Worm (Caenorhabditis elegans) whole organism, midembryonic: ENCODE measurements around the gene srd-56.

Source experiments
- T22C8.4 ChIP-seq: fragments of 200-800 bp; sonication (Bioruptor generic); IDR thresholded peaks from 2 replicates; pipeline ENCODE4 v1.3.6; 2022; ENCODE audit warnings: missing genetic modification characterization, missing compliant biosample characterization
- cog-1 ChIP-seq: sonication (generic microtip); optimal IDR thresholded peaks from 2 replicates; lab custom pipeline; 2016; ENCODE audit warnings: missing genetic modification characterization, missing compliant biosample characterization
- flt-1 ChIP-seq: fragments of 200-800 bp; sonication (Bioruptor generic); IDR thresholded peaks from 2 replicates; pipeline ENCODE4 v1.3.6; 2022; ENCODE audit warnings: missing genetic modification characterization, missing compliant biosample characterization
- klf-2 ChIP-seq: fragments of 200-800 bp; sonication (Bioruptor generic); conservative IDR thresholded peaks from 2 replicates; pipeline ENCODE4 v1.3.6; 2022; ENCODE audit warnings: missing genetic modification reagents, missing genetic modification characterization, missing compliant biosample characterization
- med-1 ChIP-seq: sonication (generic microtip); optimal IDR thresholded peaks from 2 replicates; lab custom pipeline; 2017; ENCODE audit warnings: missing genetic modification characterization, mild to moderate bottlenecking, missing compliant biosample characterization, antibody characterized with exemption, missing genetic modification reagents; ENCODE audit not compliant: insufficient read depth
- ref-1 ChIP-seq: fragments of 200-800 bp; sonication (Bioruptor generic); conservative IDR thresholded peaks from 2 replicates; pipeline ENCODE4 v1.3.6; 2022; ENCODE audit warnings: missing genetic modification reagents, missing genetic modification characterization, missing compliant biosample characterization
- tab-1 ChIP-seq: fragments of 200-800 bp; sonication (Bioruptor generic); IDR thresholded peaks from 2 replicates; pipeline ENCODE4 v1.3.6; 2022; ENCODE audit warnings: missing genetic modification characterization, missing compliant biosample characterization
- ztf-23 ChIP-seq: fragments of 200-800 bp; sonication (Bioruptor generic); IDR thresholded peaks from 2 replicates; pipeline ENCODE4 v1.3.6; 2022; ENCODE audit warnings: missing genetic modification reagents, missing genetic modification characterization, missing compliant biosample characterization
- ztf-29 ChIP-seq: fragments of 200-800 bp; sonication (Bioruptor generic); IDR thresholded peaks from 2 replicates; pipeline ENCODE4 v1.3.6; 2022; ENCODE audit warnings: missing genetic modification reagents, missing genetic modification characterization, missing compliant biosample characterization

Gene srd-56

DNA sequence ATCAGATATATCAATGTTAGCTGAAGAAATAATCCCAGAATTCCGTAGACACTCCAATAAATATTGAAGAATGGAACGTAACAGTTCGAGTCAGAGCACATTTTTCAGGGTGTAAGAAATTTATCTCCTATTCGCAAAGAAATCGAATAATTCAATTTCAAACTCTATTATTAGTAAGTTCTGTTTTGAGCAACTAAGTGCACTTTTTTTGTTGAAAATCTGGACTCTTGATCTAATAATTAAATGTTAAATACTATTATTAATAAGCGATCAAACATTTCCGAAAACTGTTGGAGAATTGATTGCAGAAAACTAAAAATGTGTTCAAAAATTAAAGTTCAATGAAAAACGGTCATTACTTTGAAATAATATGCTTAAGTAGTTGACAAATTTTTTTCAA lies at the start of gene srd-56:
Gene srd-56, minus strand, starts transcription at position 101 of the 400 bp plus-strand sequence.
- no peak for TF ChIP-seq cog-1 (tag; lab: Kevin White, UChicago)
- no peak for TF ChIP-seq tab-1
- no peak for TF ChIP-seq ztf-29 (GFP tag; lab: Robert Waterston, UW)
- no peak for TF ChIP-seq T22C8.4
- TF ChIP-seq ztf-23 = no peak
- TF ChIP-seq klf-2 (GFP tag; lab: Robert Waterston, UW) = no peak
- no peak for TF ChIP-seq flt-1 (GFP tag; lab: Robert Waterston, UW)
- no peak for TF ChIP-seq ref-1 (GFP tag; lab: Robert Waterston, UW)
- no peak for TF ChIP-seq med-1 (GFP tag; lab: Kevin White, UChicago)

DNA sequence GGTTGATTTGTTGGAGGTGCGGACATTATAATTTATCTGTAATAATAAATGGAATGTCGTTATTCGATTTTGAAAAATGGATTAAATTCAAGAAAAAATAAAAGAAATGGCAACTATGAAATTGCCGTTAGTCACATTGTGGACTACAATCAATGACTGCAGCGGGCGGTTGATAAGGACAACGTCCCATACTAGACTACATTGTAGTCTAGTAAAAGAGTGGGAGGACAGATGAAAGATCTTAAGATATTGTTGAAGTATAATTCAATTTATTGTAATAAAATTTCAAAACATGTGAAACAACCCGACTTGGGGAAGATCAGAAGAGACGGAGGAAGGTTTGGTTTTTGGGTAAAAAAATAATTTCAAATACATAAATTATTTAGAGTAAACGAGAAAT lies 49.0 kb upstream of the srd-56 start, which contains the start of the genes prx-13 and ada-2:
Gene prx-13, minus strand, starts transcription at position 38 of the 400 bp plus-strand sequence.
Gene ada-2, plus strand, starts transcription at position 282 of the 400 bp plus-strand sequence.
- no peak for TF ChIP-seq flt-1 (GFP tag; lab: Robert Waterston, UW)
- no peak for TF ChIP-seq ztf-23
- TF ChIP-seq med-1 (GFP tag; lab: Kevin White, UChicago) = no peak
- no peak for TF ChIP-seq klf-2 (GFP tag; lab: Robert Waterston, UW)
- TF ChIP-seq tab-1 = no peak
- TF ChIP-seq cog-1 (tag; lab: Kevin White, UChicago) = no peak
- no peak for TF ChIP-seq ref-1 (GFP tag; lab: Robert Waterston, UW)
- no peak for TF ChIP-seq T22C8.4
- TF ChIP-seq ztf-29 (GFP tag; lab: Robert Waterston, UW) = no peak

DNA sequence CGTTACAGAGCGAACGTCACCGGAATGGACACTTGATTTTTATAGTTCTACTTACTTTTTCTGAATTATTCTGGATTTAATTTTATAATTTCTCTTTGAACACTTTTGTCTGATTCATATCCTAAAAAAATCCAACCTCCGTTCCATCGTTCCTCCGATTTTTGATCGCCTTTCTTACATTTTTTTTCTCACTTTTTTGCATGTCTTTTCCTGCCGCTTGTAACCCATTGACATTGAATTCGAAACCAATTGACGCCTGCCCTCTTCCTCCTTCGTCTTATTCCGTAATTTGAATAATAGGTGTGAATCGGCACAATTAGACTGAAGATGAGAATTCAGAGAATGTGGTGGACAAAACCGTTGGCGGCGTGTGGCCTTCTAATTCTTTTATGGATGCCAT lies 42.6 kb upstream of the srd-56 start, which contains the start of gene skpo-3:
Gene skpo-3, plus strand, starts transcription at position 301 of the 400 bp plus-strand sequence.
- TF ChIP-seq klf-2 (GFP tag; lab: Robert Waterston, UW) = no peak
- TF ChIP-seq flt-1 (GFP tag; lab: Robert Waterston, UW) = no peak
- TF ChIP-seq ref-1 (GFP tag; lab: Robert Waterston, UW) = no peak
- no peak for TF ChIP-seq ztf-23
- TF ChIP-seq tab-1 = no peak
- TF ChIP-seq ztf-29 (GFP tag; lab: Robert Waterston, UW) = no peak
- TF ChIP-seq cog-1 (tag; lab: Kevin White, UChicago) = no peak

DNA sequence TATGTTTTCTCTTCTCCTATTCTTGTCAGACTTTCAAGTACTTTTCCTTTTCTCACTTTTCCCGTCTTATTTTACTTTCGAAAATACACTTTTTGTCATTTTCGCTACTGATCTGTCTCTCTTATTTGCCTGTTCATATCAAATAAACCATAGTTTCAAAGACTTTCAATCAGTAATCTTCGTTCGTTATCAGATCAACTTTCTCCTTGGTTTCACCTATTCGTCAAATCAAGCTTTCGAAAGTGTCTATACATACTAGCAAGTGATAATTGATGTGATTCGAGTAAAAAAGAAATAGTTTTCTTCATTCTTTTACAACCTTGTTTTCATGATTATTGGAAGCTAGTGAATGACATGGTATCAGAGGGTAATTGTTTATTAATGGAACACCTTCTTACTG lies 39.7 kb upstream of the srd-56 start:
- no peak for TF ChIP-seq klf-2 (GFP tag; lab: Robert Waterston, UW)
- TF ChIP-seq ztf-23 = no peak
- no peak for TF ChIP-seq ref-1 (GFP tag; lab: Robert Waterston, UW)
- no peak for TF ChIP-seq T22C8.4
- no peak for TF ChIP-seq flt-1 (GFP tag; lab: Robert Waterston, UW)
- no peak for TF ChIP-seq tab-1
- TF ChIP-seq ztf-29 (GFP tag; lab: Robert Waterston, UW) = no peak
- no peak for TF ChIP-seq cog-1 (tag; lab: Kevin White, UChicago)
- TF ChIP-seq med-1 (GFP tag; lab: Kevin White, UChicago) = no peak

DNA sequence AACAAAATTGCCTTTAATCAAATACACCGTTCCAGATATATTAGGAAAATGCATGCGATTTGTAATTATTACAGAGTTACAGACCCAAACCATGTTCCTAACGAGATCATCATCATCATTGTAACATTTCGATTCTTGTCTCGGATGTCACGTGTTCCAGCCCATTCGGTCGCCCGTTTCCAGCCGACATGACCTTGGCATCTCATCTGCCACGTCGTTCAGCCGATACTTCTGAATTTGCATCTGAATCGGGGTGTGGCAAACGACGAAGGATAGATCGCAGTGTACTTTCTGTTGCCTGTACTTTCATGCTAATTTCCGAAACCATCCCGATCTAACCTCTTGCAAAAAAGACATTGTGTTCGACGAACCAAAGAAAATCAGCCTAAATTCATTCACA lies 36.7 kb upstream of the srd-56 start:
- TF ChIP-seq klf-2 (GFP tag; lab: Robert Waterston, UW) (no peak), ztf-29 (GFP tag; lab: Robert Waterston, UW) (no peak), T22C8.4 (no peak), cog-1 (tag; lab: Kevin White, UChicago) (no peak), med-1 (GFP tag; lab: Kevin White, UChicago) (no peak), ref-1 (GFP tag; lab: Robert Waterston, UW) (no peak), tab-1 (no peak), flt-1 (GFP tag; lab: Robert Waterston, UW) (no peak), ztf-23 (no peak)

DNA sequence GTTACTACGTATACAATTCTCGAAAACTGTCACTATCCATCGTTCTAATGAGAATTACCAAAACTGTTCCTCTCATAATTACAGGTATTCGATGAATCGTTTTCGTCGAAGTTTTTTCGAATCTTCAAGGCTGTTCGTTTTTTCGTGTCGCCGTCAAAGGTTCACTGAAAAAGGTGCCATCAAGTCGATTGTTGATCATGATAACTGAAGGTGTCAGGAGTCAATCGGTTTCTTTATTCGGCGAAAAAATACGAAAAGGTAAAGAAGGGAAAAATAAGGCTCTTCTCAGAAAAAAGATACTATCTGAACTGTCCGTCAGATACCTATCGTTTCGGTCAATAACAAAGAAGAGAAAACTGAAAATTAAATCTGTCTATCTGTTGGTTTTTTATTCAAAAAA lies 35.8 kb upstream of the srd-56 start:
- TF ChIP-seq klf-2 (GFP tag; lab: Robert Waterston, UW) (no peak), med-1 (GFP tag; lab: Kevin White, UChicago) (no peak), tab-1 (no peak), ref-1 (GFP tag; lab: Robert Waterston, UW) (no peak)

DNA sequence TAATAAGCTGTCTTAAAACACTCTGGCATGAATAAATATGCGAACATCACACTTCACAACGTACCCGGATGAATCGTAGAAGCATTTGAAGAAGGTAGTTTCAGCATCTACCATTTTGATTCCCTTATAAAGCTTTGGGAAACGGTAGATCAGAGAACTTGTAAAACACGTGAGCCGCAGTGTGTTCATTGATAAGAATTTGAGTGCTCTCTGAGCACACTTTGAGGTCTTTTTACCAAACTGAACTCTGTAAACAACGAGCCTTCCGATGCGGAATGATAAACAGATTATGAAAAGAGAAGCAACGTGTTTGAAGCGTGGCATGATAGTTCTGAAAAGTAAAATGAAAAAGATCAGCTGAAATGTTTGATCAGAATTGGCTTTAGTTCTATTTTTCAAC lies 35.2 kb upstream of the srd-56 start, which contains the start of gene aqp-1:
Gene aqp-1, minus strand, starts transcription at position 102 of the 400 bp plus-strand sequence.
- no peak for TF ChIP-seq cog-1 (tag; lab: Kevin White, UChicago)
- no peak for TF ChIP-seq ztf-23
- no peak for TF ChIP-seq klf-2 (GFP tag; lab: Robert Waterston, UW)
- no peak for TF ChIP-seq ztf-29 (GFP tag; lab: Robert Waterston, UW)
- no peak for TF ChIP-seq tab-1
- TF ChIP-seq ref-1 (GFP tag; lab: Robert Waterston, UW) = no peak
- no peak for TF ChIP-seq T22C8.4
- no peak for TF ChIP-seq med-1 (GFP tag; lab: Kevin White, UChicago)
- no peak for TF ChIP-seq flt-1 (GFP tag; lab: Robert Waterston, UW)

DNA sequence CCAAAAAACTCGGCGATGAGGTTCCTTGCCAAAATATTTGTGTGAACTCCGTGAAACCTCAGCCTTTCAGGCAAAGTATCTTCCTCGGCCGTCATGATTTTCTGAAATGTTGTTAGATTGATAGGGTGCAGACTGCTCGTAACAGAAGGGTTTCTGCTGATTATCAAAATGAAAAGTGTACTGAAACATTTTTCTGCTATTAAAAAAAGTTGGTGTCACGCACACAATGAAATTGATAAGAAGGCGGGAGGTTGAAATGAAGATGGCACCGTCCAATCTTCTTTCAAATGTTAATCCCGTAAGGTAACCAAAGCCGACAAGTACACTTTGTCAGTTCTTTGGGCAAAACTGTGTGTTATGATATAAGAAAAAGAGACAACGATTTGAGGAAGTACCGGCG lies 33.9 kb upstream of the srd-56 start:
- TF ChIP-seq ref-1 (GFP tag; lab: Robert Waterston, UW) (no peak), ztf-23 (no peak), flt-1 (GFP tag; lab: Robert Waterston, UW) (no peak), ztf-29 (GFP tag; lab: Robert Waterston, UW) (no peak), cog-1 (tag; lab: Kevin White, UChicago) (no peak), tab-1 (no peak), klf-2 (GFP tag; lab: Robert Waterston, UW) (no peak), T22C8.4 (no peak), med-1 (GFP tag; lab: Kevin White, UChicago) (no peak)

DNA sequence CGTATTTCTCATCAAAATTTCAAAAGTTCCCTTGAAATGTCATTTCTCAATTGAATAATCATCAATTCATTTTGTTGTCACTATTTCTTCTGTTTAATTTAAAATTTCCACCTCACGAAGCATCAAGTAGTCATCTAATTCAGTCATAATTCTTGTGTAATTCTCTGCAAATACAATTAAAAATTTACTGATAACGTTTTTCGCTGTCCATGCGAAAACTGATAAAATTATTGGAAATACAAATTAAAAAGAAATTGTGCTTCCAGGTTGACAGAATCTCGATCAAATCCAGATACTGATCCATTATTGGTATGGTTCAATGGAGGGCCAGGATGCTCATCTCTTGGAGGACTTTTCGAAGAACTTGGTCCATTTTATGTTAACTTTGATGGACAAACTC lies 30.3 kb upstream of the srd-56 start:
- TF ChIP-seq ztf-23 (no peak), T22C8.4 (no peak), ztf-29 (GFP tag; lab: Robert Waterston, UW) (no peak), cog-1 (tag; lab: Kevin White, UChicago) (no peak), tab-1 (no peak), ref-1 (GFP tag; lab: Robert Waterston, UW) (no peak), klf-2 (GFP tag; lab: Robert Waterston, UW) (no peak), flt-1 (GFP tag; lab: Robert Waterston, UW) (no peak), med-1 (GFP tag; lab: Kevin White, UChicago) (no peak)
